Fruit fly (Drosophila melanogaster) whole organism, prepupa: ENCODE data around the gene CG3408.

Experiments used
- CG11294 ChIP-seq: fragments of 200-800 bp; sonication (Bioruptor generic); IDR thresholded peaks from 2 replicates; pipeline ENCODE4 v1.3.6; 2022; ENCODE audit warnings: missing biosample characterization, missing genetic modification characterization
- CG11762 ChIP-seq: fragments of 200-800 bp; sonication (Bioruptor generic); optimal IDR thresholded peaks from 3 replicates; lab custom pipeline; 2016; ENCODE audit warnings: missing biosample characterization, missing genetic modification characterization; ENCODE audit not compliant: insufficient read depth
- CG6276 ChIP-seq: fragments of 200-800 bp; sonication (Bioruptor generic); optimal IDR thresholded peaks from 2 replicates; lab custom pipeline; 2017; ENCODE audit warnings: missing biosample characterization, mild to moderate bottlenecking, missing genetic modification characterization
- CG8119 ChIP-seq: fragments of 200-800 bp; sonication (Bioruptor generic); IDR thresholded peaks from 3 replicates; pipeline ENCODE4 v1.3.6; 2022; ENCODE audit warnings: missing biosample characterization, missing genetic modification characterization
- Eip93F ChIP-seq: fragments of 200-800 bp; sonication (Bioruptor generic); optimal IDR thresholded peaks from 2 replicates; lab custom pipeline; 2016; ENCODE audit warnings: missing biosample characterization, mild to moderate bottlenecking, missing genetic modification characterization
- Gug ChIP-seq: fragments of 200-800 bp; sonication (Bioruptor generic); IDR thresholded peaks from 2 replicates; pipeline ENCODE4 v1.3.6; 2022; ENCODE audit warnings: missing biosample characterization, missing genetic modification characterization
- OdsH ChIP-seq: fragments of 200-800 bp; sonication (Bioruptor generic); optimal IDR thresholded peaks from 3 replicates; lab custom pipeline; 2016; ENCODE audit warnings: missing biosample characterization, missing genetic modification characterization
- acj6 ChIP-seq: fragments of 200-800 bp; sonication (Bioruptor generic); optimal IDR thresholded peaks from 3 replicates; lab custom pipeline; 2016; ENCODE audit warnings: missing biosample characterization, missing genetic modification characterization
- dsx ChIP-seq: fragments of 200-800 bp; optimal IDR thresholded peaks from 3 replicates; lab custom pipeline; 2019; ENCODE audit warnings: missing biosample characterization, mild to moderate bottlenecking, missing genetic modification characterization, moderate library complexity; ENCODE audit not compliant: poor library complexity, severe bottlenecking
- pdm3 ChIP-seq: fragments of 200-800 bp; sonication (Bioruptor generic); optimal IDR thresholded peaks from 3 replicates; lab custom pipeline; 2016; ENCODE audit warnings: missing biosample characterization, missing genetic modification characterization

dm6 chr3L:9467267-9467666 is 42.1 kb downstream of the CG3408 start:
- no peak for TF ChIP-seq dsx (GFP tag; lab: Kevin White, UChicago)
- TF ChIP-seq Eip93F (GFP tag; lab: Kevin White, UChicago) = no peak
- no peak for TF ChIP-seq CG6276 (GFP tag; lab: Kevin White, UChicago)
- TF ChIP-seq CG11762 = no peak
- TF ChIP-seq acj6 = no peak
- no peak for TF ChIP-seq Gug (GFP tag; lab: Robert Waterston, UW)
- TF ChIP-seq CG8119 = no peak
- no peak for TF ChIP-seq CG11294
- TF ChIP-seq pdm3 (GFP tag; lab: Kevin White, UChicago) = no peak
- TF ChIP-seq OdsH (GFP tag; lab: Kevin White, UChicago) = no peak
